Worm (Caenorhabditis elegans) whole organism, L1 larva: ENCODE results near the gene srd-69.

Experiments used
- C04F5.9 ChIP-seq: sonication (generic microtip); optimal IDR thresholded peaks from 2 replicates; lab custom pipeline; 2016; ENCODE audit warnings: missing genetic modification characterization, missing compliant biosample characterization
- C16A3.4 ChIP-seq: fragments of 150-350 bp; optimal IDR thresholded peaks from 2 replicates; lab custom pipeline; 2014; ENCODE audit warnings: missing biosample characterization, missing genetic modification characterization
- F16B12.6 ChIP-seq: fragments of 150-350 bp; optimal IDR thresholded peaks from 2 replicates; lab custom pipeline; 2014; ENCODE audit warnings: missing biosample characterization, missing genetic modification characterization
- Y116A8C.19 ChIP-seq: sonication (generic microtip); optimal IDR thresholded peaks from 2 replicates; lab custom pipeline; 2016; ENCODE audit warnings: missing compliant biosample characterization, missing genetic modification characterization, borderline replicate concordance
- aha-1 ChIP-seq: fragments of 150-350 bp; optimal IDR thresholded peaks from 2 replicates; lab custom pipeline; 2014; ENCODE audit warnings: missing biosample characterization, missing genetic modification characterization
- aly-2 ChIP-seq: fragments of 150-350 bp; optimal IDR thresholded peaks from 2 replicates; lab custom pipeline; 2014; ENCODE audit warnings: missing biosample characterization, missing genetic modification characterization
- blmp-1 ChIP-seq: fragments of 150-350 bp; optimal IDR thresholded peaks from 2 replicates; lab custom pipeline; 2014; ENCODE audit warnings: missing biosample characterization, missing genetic modification characterization
- ceh-63 ChIP-seq: fragments of 200-800 bp; sonication (Bioruptor generic); optimal IDR thresholded peaks from 2 replicates; lab custom pipeline; 2018; ENCODE audit warnings: mild to moderate bottlenecking, missing genetic modification characterization, missing compliant biosample characterization
- ceh-8 ChIP-seq: fragments of 200-800 bp; sonication (Bioruptor generic); optimal IDR thresholded peaks from 2 replicates; lab custom pipeline; 2018; ENCODE audit warnings: mild to moderate bottlenecking, missing genetic modification characterization, moderate library complexity, missing compliant biosample characterization
- ceh-88 ChIP-seq: fragments of 200-800 bp; sonication (Bioruptor generic); IDR thresholded peaks from 2 replicates; pipeline ENCODE4 v1.3.6; 2022; ENCODE audit warnings: missing genetic modification characterization, missing compliant biosample characterization
- ceh-90 ChIP-seq: sonication (generic microtip); optimal IDR thresholded peaks from 2 replicates; lab custom pipeline; 2016; ENCODE audit warnings: missing genetic modification characterization, missing compliant biosample characterization
- dpl-1 ChIP-seq, 3 experiments: fragments of 150-350 bp in 2 of 3; sonication (generic microtip) in 1 of 3; optimal IDR thresholded peaks; 2 replicates each; lab custom pipeline; 2014 to 2017; ENCODE audit warnings: missing biosample characterization in 3 of 3, missing genetic modification characterization in 3 of 3, missing genetic modification reagents in 3 of 3
- dsc-1 ChIP-seq: sonication (generic microtip); optimal IDR thresholded peaks from 2 replicates; lab custom pipeline; 2016; ENCODE audit warnings: mild to moderate bottlenecking, missing genetic modification characterization, missing compliant biosample characterization
- efl-1 ChIP-seq, 4 experiments: fragments of 150-350 bp; optimal IDR thresholded peaks in 3 of 4; peaks in 1 of 4; 1 replicate in 1 of 4; 2 replicates in 3 of 4; lab custom pipeline; 2014; ENCODE audit warnings: missing biosample characterization in 2 of 4, missing genetic modification characterization in 2 of 4, missing genetic modification reagents in 2 of 4
- elt-2 ChIP-seq: sonication (generic microtip); optimal IDR thresholded peaks from 2 replicates; lab custom pipeline; 2016; ENCODE audit warnings: missing genetic modification characterization, mild to moderate bottlenecking, inconsistent platforms, missing compliant biosample characterization, missing genetic modification reagents
- elt-3 ChIP-seq, 6 experiments: fragments of 150-350 bp in 1 of 6; sonication (generic microtip); optimal IDR thresholded peaks; 2 replicates each; lab custom pipeline; 2017 to 2018; ENCODE audit warnings: missing biosample characterization in 6 of 6, missing genetic modification characterization in 6 of 6, inconsistent platforms in 1 of 6
- ets-5 ChIP-seq: fragments of 200-800 bp; sonication (Bioruptor generic); IDR thresholded peaks from 2 replicates; pipeline ENCODE4 v1.3.6; 2022; ENCODE audit warnings: missing genetic modification characterization, missing compliant biosample characterization
- grh-1 ChIP-seq: fragments of 200-800 bp; sonication (Bioruptor generic); IDR thresholded peaks from 2 replicates; pipeline ENCODE4 v1.3.6; 2022; ENCODE audit warnings: missing genetic modification reagents, missing genetic modification characterization, missing compliant biosample characterization
- hlh-4 ChIP-seq: sonication (generic microtip); optimal IDR thresholded peaks from 2 replicates; lab custom pipeline; 2016; ENCODE audit warnings: mild to moderate bottlenecking, missing genetic modification characterization, missing compliant biosample characterization
- irx-1 ChIP-seq: sonication (generic microtip); optimal IDR thresholded peaks from 2 replicates; lab custom pipeline; 2016; ENCODE audit warnings: missing genetic modification characterization, missing compliant biosample characterization
- jun-1 ChIP-seq: fragments of 150-350 bp; optimal IDR thresholded peaks from 2 replicates; lab custom pipeline; 2014; ENCODE audit warnings: missing biosample characterization, missing genetic modification reagents, missing genetic modification characterization
- lin-13 ChIP-seq: fragments of 150-350 bp; optimal IDR thresholded peaks from 2 replicates; lab custom pipeline; 2014; ENCODE audit warnings: missing biosample characterization, missing genetic modification reagents, missing genetic modification characterization
- lin-14 ChIP-seq: fragments of 200-800 bp; sonication (Bioruptor generic); optimal IDR thresholded peaks from 2 replicates; lab custom pipeline; 2018; ENCODE audit warnings: mild to moderate bottlenecking, missing genetic modification characterization, moderate library complexity, missing compliant biosample characterization
- lin-15B ChIP-seq: fragments of 150-350 bp; sonication (generic microtip); optimal IDR thresholded peaks from 3 replicates; lab custom pipeline; 2014; ENCODE audit warnings: missing biosample characterization, missing genetic modification characterization
- lin-35 ChIP-seq, 2 experiments: fragments of 150-350 bp; optimal IDR thresholded peaks; 2 replicates each; lab custom pipeline; 2014; ENCODE audit warnings: missing biosample characterization in 2 of 2, missing genetic modification characterization in 2 of 2, missing genetic modification reagents in 2 of 2
- lin-39 ChIP-seq: fragments of 150-350 bp; optimal IDR thresholded peaks from 2 replicates; lab custom pipeline; 2014; ENCODE audit warnings: missing biosample characterization, missing genetic modification reagents, missing genetic modification characterization
- lir-3 ChIP-seq: sonication (generic microtip); optimal IDR thresholded peaks from 2 replicates; lab custom pipeline; 2016; ENCODE audit warnings: mild to moderate bottlenecking, missing genetic modification characterization, moderate library complexity, missing compliant biosample characterization; ENCODE audit not compliant: poor library complexity
- lsy-2 ChIP-seq, 2 experiments: fragments of 150-350 bp; optimal IDR thresholded peaks; 2 replicates each; lab custom pipeline; 2014; ENCODE audit warnings: missing biosample characterization in 2 of 2, missing genetic modification characterization in 2 of 2
- mef-2 ChIP-seq: fragments of 150-350 bp; optimal IDR thresholded peaks from 2 replicates; lab custom pipeline; 2014; ENCODE audit warnings: missing biosample characterization, missing genetic modification characterization
- mep-1 ChIP-seq: fragments of 150-350 bp; optimal IDR thresholded peaks from 2 replicates; lab custom pipeline; 2014; ENCODE audit warnings: missing biosample characterization, missing genetic modification characterization
- nhr-19 ChIP-seq: fragments of 200-800 bp; sonication (Bioruptor generic); conservative IDR thresholded peaks from 2 replicates; pipeline ENCODE4 v1.3.6; 2022; ENCODE audit warnings: missing genetic modification characterization, missing compliant biosample characterization
- nhr-20 ChIP-seq: sonication (generic microtip); optimal IDR thresholded peaks from 2 replicates; lab custom pipeline; 2016; ENCODE audit warnings: mild to moderate bottlenecking, missing genetic modification characterization, missing compliant biosample characterization
- nhr-47 ChIP-seq: sonication (generic microtip); optimal IDR thresholded peaks from 2 replicates; lab custom pipeline; 2016; ENCODE audit warnings: mild to moderate bottlenecking, missing genetic modification characterization, moderate library complexity, missing compliant biosample characterization
- nhr-84 ChIP-seq: sonication (generic microtip); optimal IDR thresholded peaks from 2 replicates; lab custom pipeline; 2017; ENCODE audit warnings: missing biosample characterization, missing genetic modification characterization
- nhr-90 ChIP-seq: sonication (generic microtip); optimal IDR thresholded peaks from 2 replicates; lab custom pipeline; 2016; ENCODE audit warnings: mild to moderate bottlenecking, missing genetic modification characterization, missing compliant biosample characterization; ENCODE audit not compliant: poor library complexity
- skn-1 ChIP-seq: fragments of 150-350 bp; optimal IDR thresholded peaks from 2 replicates; lab custom pipeline; 2014; ENCODE audit warnings: missing biosample characterization, missing genetic modification characterization
- snu-23 ChIP-seq: sonication (generic microtip); optimal IDR thresholded peaks from 2 replicates; lab custom pipeline; 2016; ENCODE audit warnings: missing genetic modification characterization, missing compliant biosample characterization
- sup-37 ChIP-seq: fragments of 200-800 bp; sonication (Bioruptor generic); optimal IDR thresholded peaks from 2 replicates; lab custom pipeline; 2018; ENCODE audit warnings: mild to moderate bottlenecking, missing genetic modification characterization, missing compliant biosample characterization
- tbx-2 ChIP-seq: sonication (generic microtip); optimal IDR thresholded peaks from 2 replicates; lab custom pipeline; 2016; ENCODE audit warnings: missing genetic modification characterization, missing compliant biosample characterization
- unc-130 ChIP-seq: fragments of 150-350 bp; optimal IDR thresholded peaks from 2 replicates; lab custom pipeline; 2017; ENCODE audit warnings: missing biosample characterization, missing genetic modification characterization, inconsistent platforms
- unc-62 ChIP-seq: fragments of 150-350 bp; optimal IDR thresholded peaks from 2 replicates; lab custom pipeline; 2014; ENCODE audit warnings: missing biosample characterization, missing genetic modification reagents, missing genetic modification characterization
- unc-86 ChIP-seq: sonication (generic microtip); optimal IDR thresholded peaks from 2 replicates; lab custom pipeline; 2016; ENCODE audit warnings: missing genetic modification characterization, missing compliant biosample characterization
- unc-98 ChIP-seq: fragments of 200-800 bp; sonication (Bioruptor generic); IDR thresholded peaks from 2 replicates; pipeline ENCODE4 v1.3.6; 2022; ENCODE audit warnings: missing genetic modification characterization, missing compliant biosample characterization
- vab-15 ChIP-seq: sonication (generic microtip); optimal IDR thresholded peaks from 2 replicates; lab custom pipeline; 2017; ENCODE audit warnings: missing genotype, mild to moderate bottlenecking, missing genetic modification characterization, missing compliant biosample characterization

Gene srd-69

ce11 chrIII:2328612-2329011, 34.1 kb upstream of the srd-69 start:
- TF ChIP-seq dpl-1 (GFP tag; optimal IDR thresholded peaks at IDR 0.05; lab: Kevin White, UChicago) (no peak), nhr-20 (tag; lab: Kevin White, UChicago) (no peak), nhr-84 (no peak), efl-1 (optimal IDR thresholded peaks at IDR 0.05; lab: Kevin White, UChicago) (no peak), efl-1 (GFP tag; optimal IDR thresholded peaks at IDR 0.05 in 1 of 2; lab: Kevin White, UChicago) (no peak), lsy-2 (tag; optimal IDR thresholded peaks at IDR 0.05; lab: Kevin White, UChicago) (no peak), C04F5.9 (tag; lab: Kevin White, UChicago) (no peak), unc-130 (tag; lab: Kevin White, UChicago) (no peak)

ce11 chrIII:2329336-2329735, 33.4 kb upstream of the srd-69 start, which contains the start of gene Y54F10BM.12:
TSS of gene Y54F10BM.12 (minus strand) at chrIII:2329679.
- TF ChIP-seq elt-2 (tag; lab: Kevin White, UChicago) = no peak
- TF ChIP-seq efl-1 (optimal IDR thresholded peaks at IDR 0.05; lab: Kevin White, UChicago) = no peak
- no peak for TF ChIP-seq efl-1 (GFP tag; optimal IDR thresholded peaks at IDR 0.05 in 1 of 2; lab: Kevin White, UChicago)
- TF ChIP-seq elt-3 (tag; optimal IDR thresholded peaks at IDR 0.05; lab: Kevin White, UChicago) = no peak
- TF ChIP-seq nhr-20 (tag; lab: Kevin White, UChicago) = no peak
- TF ChIP-seq lin-13 (GFP tag; lab: Kevin White, UChicago) = no peak
- no peak for TF ChIP-seq unc-86
- TF ChIP-seq ets-5 (GFP tag; lab: Robert Waterston, UW) = no peak
- no peak for TF ChIP-seq mef-2 (tag; lab: Kevin White, UChicago)
- no peak for TF ChIP-seq unc-130 (tag; lab: Kevin White, UChicago)
- no peak for TF ChIP-seq ceh-88 (GFP tag; lab: Robert Waterston, UW)
- no peak for TF ChIP-seq lir-3
- TF ChIP-seq lin-39 (tag; lab: Kevin White, UChicago) = no peak
- TF ChIP-seq sup-37 (GFP tag; lab: Kevin White, UChicago) = no peak
- TF ChIP-seq unc-62 = no peak
- TF ChIP-seq dsc-1 (tag; lab: Kevin White, UChicago) = no peak
- TF ChIP-seq Y116A8C.19 (tag; lab: Kevin White, UChicago) = no peak
- no peak for TF ChIP-seq vab-15 (tag; lab: Kevin White, UChicago)
- TF ChIP-seq ceh-63 (GFP tag; lab: Kevin White, UChicago) = no peak
- no peak for TF ChIP-seq grh-1 (GFP tag; lab: Robert Waterston, UW)

ce11 chrIII:2330389-2330788, 32.4 kb upstream of the srd-69 start:
- no peak for TF ChIP-seq unc-62
- no peak for TF ChIP-seq efl-1 (optimal IDR thresholded peaks at IDR 0.05; lab: Kevin White, UChicago)
- TF ChIP-seq efl-1 (GFP tag; optimal IDR thresholded peaks at IDR 0.05 in 1 of 2; lab: Kevin White, UChicago) = peak in 1 of 2 experiments; percentile 72
- TF ChIP-seq vab-15 (tag; lab: Kevin White, UChicago) = no peak

- TF ChIP-seq hlh-4 (tag; lab: Kevin White, UChicago) (no peak), skn-1 (tag; lab: Kevin White, UChicago) (no peak), blmp-1 (tag; lab: Kevin White, UChicago) (peak; percentile 35), efl-1 (optimal IDR thresholded peaks at IDR 0.05; lab: Kevin White, UChicago) (peak; percentile 94 to 97), efl-1 (GFP tag; optimal IDR thresholded peaks at IDR 0.05 in 1 of 2; lab: Kevin White, UChicago) (peak; percentile 93 to 99), C16A3.4 (tag; lab: Kevin White, UChicago) (peak; percentile 31), dpl-1 (GFP tag; optimal IDR thresholded peaks at IDR 0.05; lab: Kevin White, UChicago) (peak; percentile 89 to 92 (median 90)), unc-86 (peak; percentile 19), irx-1 (tag; lab: Kevin White, UChicago) (peak; percentile 18), ceh-88 (GFP tag; lab: Robert Waterston, UW) (no peak), nhr-47 (tag; lab: Kevin White, UChicago) (no peak), mep-1 (tag; lab: Kevin White, UChicago) (no peak), jun-1 (no peak), C04F5.9 (tag; lab: Kevin White, UChicago) (peak; percentile 3), lin-35 (GFP tag; optimal IDR thresholded peaks at IDR 0.05; lab: Kevin White, UChicago) (peak; percentile 91 to 95), nhr-19 (GFP tag; lab: Robert Waterston, UW) (0 out of 2 replicates have a peak, but pooled peaks have one; percentile 7), unc-98 (GFP tag; lab: Robert Waterston, UW) (peak; percentile 49; the same call in 1 of the 2 replicates), lin-14 (no peak), ceh-90 (tag; lab: Kevin White, UChicago) (peak; percentile 34), ceh-8 (GFP tag; lab: Kevin White, UChicago) (no peak), F16B12.6 (tag; lab: Kevin White, UChicago) (peak; percentile 52), aly-2 (tag; lab: Kevin White, UChicago) (no peak), aha-1 (tag; lab: Kevin White, UChicago) (no peak), nhr-90 (no peak), snu-23 (GFP tag; lab: Kevin White, UChicago) (no peak), tbx-2 (tag; lab: Kevin White, UChicago) (peak; percentile 29), lin-15B (peak; percentile 54)
These were observed 31.6 kb upstream of the srd-69 start, which contains the start of the genes Y54F10BM.13 and ppm-1.D for ce11 chrIII:2331033-2331625. TSS of gene Y54F10BM.13 (minus strand) at chrIII:2331083. TSS of gene ppm-1.D (plus strand) at chrIII:2331572.
